Fruit fly (Drosophila melanogaster) whole organism: ENCODE measurements around the gene CG13887.

Experiments used
- pan ChIP-seq: fragments of >200 bp; optimal IDR thresholded peaks from 2 replicates; lab custom pipeline; 2017
- psq ChIP-seq: fragments of >200 bp; optimal IDR thresholded peaks from 2 replicates; lab custom pipeline; 2017

DNA sequence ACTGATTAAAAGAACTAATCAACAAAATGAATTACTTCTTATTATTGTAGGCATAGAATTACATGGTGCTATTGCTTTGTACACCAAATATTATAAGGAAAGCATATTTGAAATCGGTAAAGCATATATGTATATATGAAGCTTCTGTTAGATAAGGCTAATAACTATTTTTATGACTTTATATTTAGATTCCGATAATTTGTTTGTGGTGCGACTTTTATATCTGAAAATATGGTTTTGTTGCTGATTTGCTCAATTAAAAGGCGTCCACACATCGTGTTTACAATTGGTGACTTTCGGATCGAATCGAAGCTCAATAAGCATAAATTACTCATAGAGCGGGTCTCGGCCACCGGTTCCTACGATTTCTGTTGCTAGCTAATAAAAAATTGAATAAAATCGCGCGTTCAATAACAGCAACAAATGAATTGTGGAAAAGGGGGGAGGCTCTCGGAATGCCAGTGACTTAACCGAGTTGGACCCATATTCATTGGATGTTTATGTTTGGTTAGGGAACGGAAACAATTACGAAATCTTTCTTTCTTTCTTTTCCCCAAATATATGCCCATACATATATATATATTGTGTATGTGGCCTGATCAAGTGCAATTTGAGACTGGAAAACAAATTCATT, 48.1 kb downstream of the CG13887 start:
- TF ChIP-seq psq (lab: Kevin White, UChicago) = no peak
- no peak for TF ChIP-seq pan
